Fruit fly (Drosophila melanogaster) whole organism, embryonic: ENCODE results near the gene CG9550.

Experiments used
- Atf3 ChIP-seq: fragments of 200-800 bp; sonication (Bioruptor generic); optimal IDR thresholded peaks from 3 replicates; lab custom pipeline; 2016; ENCODE audit warnings: missing biosample characterization, missing genetic modification characterization
- CG12391 ChIP-seq: fragments of 200-800 bp; sonication (Bioruptor generic); optimal IDR thresholded peaks from 3 replicates; lab custom pipeline; 2018; ENCODE audit warnings: missing biosample characterization, mild to moderate bottlenecking, missing genetic modification characterization, moderate library complexity
- CG14965 ChIP-seq: fragments of 200-800 bp; sonication (Bioruptor generic); optimal IDR thresholded peaks from 2 replicates; lab custom pipeline; 2016; ENCODE audit warnings: missing biosample characterization, missing genetic modification characterization, borderline replicate concordance
- CG18262 ChIP-seq: fragments of 200-800 bp; optimal IDR thresholded peaks from 3 replicates; lab custom pipeline; 2019; ENCODE audit warnings: missing biosample characterization, mild to moderate bottlenecking, missing genetic modification characterization, moderate library complexity
- CG1832 ChIP-seq: fragments of 200-800 bp; sonication (Bioruptor generic); optimal IDR thresholded peaks from 2 replicates; lab custom pipeline; 2017; ENCODE audit warnings: missing biosample characterization, mild to moderate bottlenecking, missing genetic modification characterization, inconsistent platforms
- CG2129 ChIP-seq: fragments of 200-800 bp; sonication (Bioruptor generic); IDR thresholded peaks from 2 replicates; pipeline ENCODE4 v1.3.6; 2022; ENCODE audit warnings: missing biosample characterization, missing genetic modification characterization; ENCODE audit not compliant: partially characterized antibody
- CG3065 ChIP-seq: fragments of 200-800 bp; sonication (Bioruptor generic); optimal IDR thresholded peaks from 2 replicates; lab custom pipeline; 2016; ENCODE audit warnings: missing biosample characterization, missing genetic modification characterization
- CG31388 ChIP-seq: fragments of 200-800 bp; sonication (Bioruptor generic); optimal IDR thresholded peaks from 2 replicates; lab custom pipeline; 2016; ENCODE audit warnings: missing biosample characterization, missing genetic modification characterization
- CG4820 ChIP-seq: fragments of 200-800 bp; sonication (Bioruptor generic); optimal IDR thresholded peaks from 3 replicates; lab custom pipeline; 2016; ENCODE audit warnings: missing biosample characterization, missing genetic modification characterization
- CG5245 ChIP-seq: fragments of 200-800 bp; sonication (Bioruptor generic); optimal IDR thresholded peaks from 3 replicates; lab custom pipeline; 2016; ENCODE audit warnings: missing biosample characterization, missing genetic modification characterization
- CG7786 ChIP-seq: fragments of 200-800 bp; sonication (Bioruptor generic); optimal IDR thresholded peaks from 2 replicates; lab custom pipeline; 2016; ENCODE audit warnings: missing biosample characterization, missing genetic modification characterization
- CG7839 ChIP-seq: fragments of 200-800 bp; sonication (Bioruptor generic); optimal IDR thresholded peaks from 3 replicates; lab custom pipeline; 2018; ENCODE audit warnings: missing biosample characterization, mild to moderate bottlenecking, missing genetic modification characterization, moderate library complexity
- CG9932 ChIP-seq: fragments of 200-800 bp; sonication (Bioruptor generic); IDR thresholded peaks from 2 replicates; pipeline ENCODE4 v1.3.6; 2022; ENCODE audit warnings: missing biosample characterization, missing genetic modification characterization
- D19A ChIP-seq: fragments of 200-800 bp; optimal IDR thresholded peaks from 3 replicates; lab custom pipeline; 2019; ENCODE audit warnings: missing biosample characterization, mild to moderate bottlenecking, missing genetic modification characterization, moderate library complexity
- Dbx ChIP-seq: fragments of 200-800 bp; sonication (Bioruptor generic); IDR thresholded peaks from 3 replicates; pipeline ENCODE4 v1.3.6; 2022; ENCODE audit warnings: missing biosample characterization, missing genetic modification characterization
- Doc3 ChIP-seq: fragments of 200-800 bp; sonication (Bioruptor generic); IDR thresholded peaks from 3 replicates; pipeline ENCODE4 v1.3.6; 2022; ENCODE audit warnings: missing biosample characterization, missing genetic modification characterization; ENCODE audit not compliant: partially characterized antibody
- Fer3 ChIP-seq: fragments of 200-800 bp; sonication (Bioruptor generic); optimal IDR thresholded peaks from 2 replicates; lab custom pipeline; 2018; ENCODE audit warnings: missing biosample characterization, mild to moderate bottlenecking, missing genetic modification characterization, moderate library complexity
- GATAe ChIP-seq: fragments of 200-800 bp; sonication (Bioruptor generic); conservative IDR thresholded peaks from 2 replicates; pipeline ENCODE4 v1.3.6; 2022; ENCODE audit warnings: missing biosample characterization, missing genetic modification characterization
- Gug ChIP-seq: fragments of 200-800 bp; sonication (Bioruptor generic); IDR thresholded peaks from 4 replicates; pipeline ENCODE4 v1.3.6; 2022; ENCODE audit warnings: missing biosample characterization, missing genetic modification characterization
- HLH54F ChIP-seq: fragments of 200-800 bp; sonication (Bioruptor generic); optimal IDR thresholded peaks from 3 replicates; lab custom pipeline; 2016; ENCODE audit warnings: missing biosample characterization, missing genetic modification characterization
- HmgD ChIP-seq: fragments of 200-800 bp; sonication (Bioruptor generic); optimal IDR thresholded peaks from 3 replicates; lab custom pipeline; 2016; ENCODE audit warnings: missing biosample characterization, missing genetic modification characterization
- Hmr ChIP-seq: fragments of 200-800 bp; sonication (Bioruptor generic); optimal IDR thresholded peaks from 3 replicates; lab custom pipeline; 2017; ENCODE audit warnings: mild to moderate bottlenecking, missing biosample characterization, missing genetic modification reagents, missing genetic modification characterization
- Optix ChIP-seq: fragments of 200-800 bp; sonication (Bioruptor generic); IDR thresholded peaks from 3 replicates; pipeline ENCODE4 v1.3.6; 2022; ENCODE audit warnings: missing biosample characterization, missing genetic modification characterization
- PHDP ChIP-seq: fragments of 200-800 bp; sonication (Bioruptor generic); optimal IDR thresholded peaks from 3 replicates; lab custom pipeline; 2018; ENCODE audit warnings: missing biosample characterization, mild to moderate bottlenecking, missing genetic modification characterization, moderate library complexity
- Pdp1 ChIP-seq, 2 experiments: fragments of 200-800 bp; sonication (Bioruptor generic); optimal IDR thresholded peaks; 3 replicates each; lab custom pipeline; 2016; ENCODE audit warnings: missing biosample characterization in 2 of 2, missing genetic modification characterization in 2 of 2, mild to moderate bottlenecking in 1 of 2, moderate library complexity in 1 of 2
- Poxn ChIP-seq: fragments of 200-800 bp; sonication (Bioruptor generic); IDR thresholded peaks from 2 replicates; pipeline ENCODE4 v1.3.6; 2022; ENCODE audit warnings: missing biosample characterization, missing genetic modification characterization
- Sox102F ChIP-seq: fragments of 200-800 bp; sonication (Bioruptor generic); optimal IDR thresholded peaks from 2 replicates; lab custom pipeline; 2018; ENCODE audit warnings: missing biosample characterization, mild to moderate bottlenecking, missing genetic modification characterization, moderate library complexity
- Trl ChIP-seq, 3 experiments: fragments of >200 bp in 2 of 3; fragments of 200-800 bp in 1 of 3; sonication (Bioruptor generic) in 1 of 3; optimal IDR thresholded peaks; 2 replicates in 1 of 3; 3 replicates in 2 of 3; lab custom pipeline; 2016 to 2017; ENCODE audit warnings: missing biosample characterization in 1 of 3, missing genetic modification characterization in 1 of 3
- ato ChIP-seq: fragments of 200-800 bp; sonication (Bioruptor generic); IDR thresholded peaks from 2 replicates; pipeline ENCODE4 v1.3.6; 2022; ENCODE audit warnings: missing biosample characterization, missing genetic modification characterization; ENCODE audit not compliant: partially characterized antibody
- dimm ChIP-seq: fragments of 200-800 bp; sonication (Bioruptor generic); IDR thresholded peaks from 2 replicates; pipeline ENCODE4 v1.3.6; 2022; ENCODE audit warnings: missing biosample characterization, missing genetic modification characterization
- dpn ChIP-seq, 2 experiments: fragments of 200-800 bp; sonication (Bioruptor generic); optimal IDR thresholded peaks; 3 replicates each; lab custom pipeline; 2016; ENCODE audit warnings: missing biosample characterization in 2 of 2, missing genetic modification characterization in 2 of 2
- dysf ChIP-seq: fragments of 200-800 bp; sonication (Bioruptor generic); IDR thresholded peaks from 3 replicates; pipeline ENCODE4 v1.3.6; 2022; ENCODE audit warnings: missing biosample characterization, missing genetic modification characterization
- ewg ChIP-seq: fragments of 200-800 bp; sonication (Bioruptor generic); optimal IDR thresholded peaks from 3 replicates; lab custom pipeline; 2017; ENCODE audit warnings: mild to moderate bottlenecking, missing biosample characterization, missing genetic modification reagents, missing genetic modification characterization
- eyg ChIP-seq: fragments of 200-800 bp; sonication (Bioruptor generic); optimal IDR thresholded peaks from 3 replicates; lab custom pipeline; 2016; ENCODE audit warnings: missing biosample characterization, missing genetic modification characterization
- fd102C ChIP-seq: fragments of 200-800 bp; sonication (Bioruptor generic); optimal IDR thresholded peaks from 2 replicates; lab custom pipeline; 2018; ENCODE audit warnings: missing biosample characterization, mild to moderate bottlenecking, missing genetic modification characterization, moderate library complexity
- fd3F ChIP-seq: fragments of 200-800 bp; sonication (Bioruptor generic); optimal IDR thresholded peaks from 2 replicates; lab custom pipeline; 2018; ENCODE audit warnings: missing biosample characterization, mild to moderate bottlenecking, missing genetic modification characterization, moderate library complexity
- fru ChIP-seq: fragments of >200 bp; optimal IDR thresholded peaks from 2 replicates; lab custom pipeline; 2017
- gro ChIP-seq: fragments of 200-800 bp; sonication (Bioruptor generic); optimal IDR thresholded peaks from 2 replicates; lab custom pipeline; 2016; ENCODE audit warnings: missing biosample characterization, missing genetic modification characterization
- insv ChIP-seq, 2 experiments: fragments of 200-800 bp; sonication (Bioruptor generic); optimal IDR thresholded peaks; 3 replicates each; lab custom pipeline; 2016 to 2018; ENCODE audit warnings: missing biosample characterization in 2 of 2, missing genetic modification characterization in 2 of 2
- jing ChIP-seq: fragments of 200-800 bp; sonication (Bioruptor generic); optimal IDR thresholded peaks from 2 replicates; lab custom pipeline; 2018; ENCODE audit warnings: missing biosample characterization, mild to moderate bottlenecking, missing genetic modification characterization
- kni ChIP-seq: fragments of 200-800 bp; sonication (Bioruptor generic); optimal IDR thresholded peaks from 3 replicates; lab custom pipeline; 2017; ENCODE audit warnings: mild to moderate bottlenecking, missing biosample characterization, missing genetic modification reagents, missing genetic modification characterization
- mam ChIP-seq: fragments of 200-800 bp; sonication (Bioruptor generic); optimal IDR thresholded peaks from 3 replicates; lab custom pipeline; 2016; ENCODE audit warnings: missing biosample characterization, missing genetic modification characterization
- nmo ChIP-seq: fragments of 200-800 bp; sonication (Bioruptor generic); optimal IDR thresholded peaks from 2 replicates; lab custom pipeline; 2018; ENCODE audit warnings: missing biosample characterization, mild to moderate bottlenecking, missing genetic modification characterization, moderate library complexity
- oc ChIP-seq: fragments of 200-800 bp; sonication (Bioruptor generic); optimal IDR thresholded peaks from 2 replicates; lab custom pipeline; 2018; ENCODE audit warnings: missing biosample characterization, mild to moderate bottlenecking, missing genetic modification characterization, moderate library complexity
- pho ChIP-seq: fragments of 200-800 bp; sonication (Bioruptor generic); optimal IDR thresholded peaks from 2 replicates; lab custom pipeline; 2016; ENCODE audit warnings: missing biosample characterization, missing genetic modification characterization
- schlank ChIP-seq: fragments of 200-800 bp; sonication (Bioruptor generic); optimal IDR thresholded peaks from 2 replicates; lab custom pipeline; 2018; ENCODE audit warnings: missing biosample characterization, mild to moderate bottlenecking, missing genetic modification characterization
- sens-2 ChIP-seq: fragments of 200-800 bp; sonication (Bioruptor generic); IDR thresholded peaks from 2 replicates; pipeline ENCODE4 v1.3.6; 2022; ENCODE audit warnings: missing biosample characterization, missing genetic modification characterization
- tio ChIP-seq: fragments of 200-800 bp; sonication (Bioruptor generic); optimal IDR thresholded peaks from 2 replicates; lab custom pipeline; 2017; ENCODE audit warnings: missing biosample characterization, missing genetic modification characterization, inconsistent platforms
- ttk ChIP-seq: fragments of 200-800 bp; sonication (Bioruptor generic); IDR thresholded peaks from 2 replicates; pipeline ENCODE4 v2.1.2; 2022; ENCODE audit warnings: missing biosample characterization, missing genetic modification characterization
- usp ChIP-seq: fragments of >200 bp; optimal IDR thresholded peaks from 2 replicates; lab custom pipeline; 2017; ENCODE audit warnings: missing biosample characterization, missing genetic modification characterization
- yki ChIP-seq: fragments of >200 bp; optimal IDR thresholded peaks from 3 replicates; lab custom pipeline; 2018

CG9550 gene

DNA sequence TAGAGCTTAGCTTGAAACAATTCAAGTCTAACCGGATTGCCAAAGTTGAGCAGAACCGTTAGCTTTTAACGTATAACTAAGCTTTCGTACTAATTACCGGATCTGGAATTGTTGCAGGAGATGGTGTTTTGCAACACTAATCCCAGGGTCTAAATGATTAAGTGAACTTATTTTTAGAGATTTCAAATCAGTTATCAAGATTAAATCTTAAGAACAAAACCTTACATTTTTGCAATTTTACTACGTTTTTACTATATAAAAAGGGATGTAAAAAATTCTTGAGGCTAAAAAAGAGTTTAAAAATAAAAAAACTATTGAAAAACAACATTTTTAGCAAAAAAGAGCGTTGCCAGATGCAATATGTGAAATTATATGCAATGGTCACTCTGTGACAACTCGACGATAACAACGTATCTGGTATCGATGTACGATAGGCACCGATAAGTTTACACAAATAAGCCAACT, 8.1 kb upstream of the CG9550 start, which contains the start of the genes KFase and epsilonCOP (continued):
- TF ChIP-seq Pdp1 (GFP tag; optimal IDR thresholded peaks at IDR 0.05; lab: Kevin White, UChicago) (peak in 1 of 2 experiments; percentile 61), schlank (no peak), HmgD (no peak), CG12391 (tag; lab: Kevin White, UChicago) (peak; percentile 70), ato (GFP tag; lab: Robert Waterston, UW) (peak; percentile 63; the same call in 1 of the 2 replicates), Optix (GFP tag; lab: Robert Waterston, UW) (no peak), CG7786 (peak; percentile 47), fd3F (GFP tag; lab: Kevin White, UChicago) (peak; percentile 13), CG18262 (peak; percentile 65), mam (GFP tag; lab: Kevin White, UChicago) (peak; percentile 50), Doc3 (GFP tag; lab: Robert Waterston, UW) (no peak; the same call in 2 of the 3 replicates), Hmr (peak; percentile 81), Atf3 (GFP tag; lab: Kevin White, UChicago) (peak; percentile 20), Fer3 (peak; percentile 64), CG4820 (GFP tag; lab: Kevin White, UChicago) (peak; percentile 46), PHDP (tag; lab: Kevin White, UChicago) (peak; percentile 60), CG5245 (GFP tag; lab: Kevin White, UChicago) (peak; percentile 38), Poxn (GFP tag; lab: Robert Waterston, UW) (no peak), ttk (GFP tag; lab: Robert Waterston, UW) (no peak), Dbx (0 out of 3 replicates have a peak, but pooled peaks have one; percentile 12), nmo (GFP tag; lab: Kevin White, UChicago) (peak; percentile 66), CG31388 (GFP tag; lab: Kevin White, UChicago) (no peak), CG3065 (GFP tag; lab: Kevin White, UChicago) (no peak), Sox102F (GFP tag; lab: Kevin White, UChicago) (peak; percentile 43), Gug (GFP tag; lab: Robert Waterston, UW) (no peak; the same call in 3 of the 4 replicates), sens-2 (no peak), CG1832 (GFP tag; lab: Kevin White, UChicago) (no peak), dimm (no peak), CG2129 (GFP tag; lab: Robert Waterston, UW) (no peak), insv (GFP tag; optimal IDR thresholded peaks at IDR 0.05; lab: Kevin White, UChicago) (peak in 1 of 2 experiments; percentile 19), usp (GFP tag; lab: Kevin White, UChicago) (no peak), dpn (GFP tag; optimal IDR thresholded peaks at IDR 0.05; lab: Kevin White, UChicago) (peak; percentile 45 to 55), gro (GFP tag; lab: Kevin White, UChicago) (peak; percentile 49), CG14965 (GFP tag; lab: Kevin White, UChicago) (no peak), eyg (GFP tag; lab: Kevin White, UChicago) (peak; percentile 59), yki (lab: Kevin White, UChicago) (no peak), jing (no peak), oc (peak; percentile 3), dysf (GFP tag; lab: Robert Waterston, UW) (no peak), pho (GFP tag; lab: Kevin White, UChicago) (peak; percentile 54), ewg (GFP tag; lab: Kevin White, UChicago) (no peak), CG7839 (tag; lab: Kevin White, UChicago) (peak; percentile 45), D19A (peak; percentile 23), Trl (optimal IDR thresholded peaks at IDR 0.05; lab: Kevin White, UChicago) (no peak), Trl (GFP tag; optimal IDR thresholded peaks at IDR 0.05; lab: Kevin White, UChicago) (peak; percentile 79), fd102C (no peak), HLH54F (GFP tag; lab: Kevin White, UChicago) (peak; percentile 31), fru (lab: Kevin White, UChicago) (no peak), tio (GFP tag; lab: Kevin White, UChicago) (no peak), kni (GFP tag; lab: Kevin White, UChicago) (peak; percentile 45), CG9932 (peak; percentile 59), GATAe (GFP tag; lab: Robert Waterston, UW) (no peak)
